Fruit fly (Drosophila melanogaster): Measurements from ENCODE around the gene CG45067.

The CG45067 gene

DNA sequence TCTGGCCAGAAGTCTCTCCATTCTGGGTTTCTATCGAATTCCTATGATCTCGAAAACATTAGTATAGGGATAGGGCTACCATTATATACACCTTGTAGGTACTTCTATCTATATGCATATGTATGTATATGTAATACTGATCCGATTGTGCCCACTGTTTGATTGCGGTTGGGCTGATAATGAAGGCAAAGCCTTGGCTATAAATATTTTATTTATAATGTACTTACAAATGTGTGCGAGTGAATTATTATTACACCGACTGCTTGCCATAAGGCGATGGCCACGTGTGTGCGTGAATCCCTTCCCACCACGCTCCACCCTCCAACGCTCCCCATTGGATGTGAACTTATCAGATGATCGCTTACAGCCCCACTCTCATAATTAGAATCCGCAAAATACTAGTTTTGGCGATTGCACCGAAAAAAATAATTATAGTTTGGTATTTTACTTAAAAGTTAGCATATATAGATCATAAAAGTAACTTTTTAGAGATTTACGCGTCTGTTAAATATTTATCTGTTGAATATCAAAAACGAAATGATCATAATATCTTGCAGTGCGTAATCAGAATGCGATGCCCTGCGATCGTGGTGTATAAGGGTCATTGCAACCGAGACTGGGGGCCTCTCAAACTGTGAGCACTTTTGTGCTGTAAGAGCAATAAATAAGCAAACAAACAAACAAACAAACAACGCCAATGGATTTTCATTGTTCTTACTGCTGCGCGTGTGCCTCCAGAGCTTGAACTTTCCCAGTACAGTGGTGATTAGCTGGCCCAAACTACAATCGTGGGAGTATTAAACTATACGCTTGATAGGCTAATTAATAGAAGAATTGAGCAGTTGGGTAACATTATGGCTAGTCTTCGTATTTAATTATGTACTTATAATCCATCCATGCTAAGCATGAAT is 33.9 kb downstream of the CG45067 start (continued):
- TF ChIP-seq CG12942 (GFP tag; optimal IDR thresholded peaks at IDR 0.05), result no peak
- peak; percentile 77 for TF ChIP-seq crol (GFP tag; IDR thresholded peaks at IDR 0.05)
- TF ChIP-seq Ssrp (tag; optimal IDR thresholded peaks at IDR 0.05), result peak; percentile 20
- no peak for TF ChIP-seq pb (GFP tag; optimal IDR thresholded peaks at IDR 0.05)
- TF ChIP-seq Dip2 (GFP tag; IDR thresholded peaks at IDR 0.05), result no peak
- TF ChIP-seq CG34224 (GFP tag; IDR thresholded peaks at IDR 0.05; ENCODE audit: partially characterized antibody), result no peak
- TF ChIP-seq da (GFP tag; optimal IDR thresholded peaks at IDR 0.05), result no peak
- peak in 1 of 2 experiments; percentile 51 for TF ChIP-seq Pdp1 (GFP tag; optimal IDR thresholded peaks at IDR 0.05)
- no peak for TF ChIP-seq CG2116 (GFP tag; optimal IDR thresholded peaks at IDR 0.05)
- TF ChIP-seq NfI (GFP tag; optimal IDR thresholded peaks at IDR 0.05), result no peak
- TF ChIP-seq cg (GFP tag; optimal IDR thresholded peaks at IDR 0.05), result peak; percentile 49
- peak; percentile 5 for TF ChIP-seq CG8290 (GFP tag; optimal IDR thresholded peaks at IDR 0.05)
- no peak for TF ChIP-seq CG8290 (tag; optimal IDR thresholded peaks at IDR 0.05)
- no peak for TF ChIP-seq CG7357 (GFP tag; IDR thresholded peaks at IDR 0.05)
- no peak for TF ChIP-seq zen (tag; optimal IDR thresholded peaks at IDR 0.05)
- no peak for TF ChIP-seq crp (GFP tag; optimal IDR thresholded peaks at IDR 0.05)
- TF ChIP-seq sisA (GFP tag; IDR thresholded peaks at IDR 0.05), result no peak
- TF ChIP-seq al (GFP tag; IDR thresholded peaks at IDR 0.05), result no peak

DNA sequence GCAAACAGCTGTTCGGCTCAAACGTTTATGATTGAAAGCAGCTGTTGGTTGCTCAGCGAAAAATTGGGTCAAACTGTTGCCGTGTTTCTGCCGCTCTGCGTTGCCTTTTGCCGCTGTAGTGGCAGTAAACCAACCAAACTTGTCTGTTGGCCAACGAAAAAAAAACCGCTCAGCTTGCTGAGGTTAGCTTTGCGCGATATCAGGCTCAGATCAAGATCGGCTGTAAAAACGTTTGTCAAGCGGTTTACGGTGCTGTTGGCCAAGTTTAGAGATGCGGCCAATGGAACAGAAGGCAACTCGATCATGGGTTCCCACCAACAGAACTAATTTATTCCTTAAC is 35.1 kb downstream of the CG45067 start:
- TF ChIP-seq Hmr (GFP tag; optimal IDR thresholded peaks at IDR 0.05), result no peak
- TF ChIP-seq Med (GFP tag), result no peak
- TF ChIP-seq NC2α (GFP tag; optimal IDR thresholded peaks at IDR 0.05), result no peak
- no peak for TF ChIP-seq bbx (GFP tag; IDR thresholded peaks at IDR 0.05; ENCODE audit: partially characterized antibody)
- TF ChIP-seq abd-A (tag; optimal IDR thresholded peaks at IDR 0.05), result peak; percentile 22
- TF ChIP-seq Hey (tag; optimal IDR thresholded peaks at IDR 0.05), result no peak
- TF ChIP-seq NC2β (GFP tag; optimal IDR thresholded peaks at IDR 0.05), result no peak
- TF ChIP-seq ac (GFP tag; optimal IDR thresholded peaks at IDR 0.05), result no peak
- no peak for TF ChIP-seq H15 (GFP tag; IDR thresholded peaks at IDR 0.05)
- TF ChIP-seq CG10209 (GFP tag; optimal IDR thresholded peaks at IDR 0.05), result no peak
- TF ChIP-seq CG9797 (GFP tag; optimal IDR thresholded peaks at IDR 0.05), result no peak
- no peak for TF ChIP-seq CG3163 (GFP tag; optimal IDR thresholded peaks at IDR 0.05)
- TF ChIP-seq pho (GFP tag; optimal IDR thresholded peaks at IDR 0.05), result no peak
- TF ChIP-seq CG6175 (GFP tag; IDR thresholded peaks at IDR 0.05), result peak; percentile 50; the same call in 1 of the 3 replicates
- peak; percentile 70 for TF ChIP-seq sqz (GFP tag; optimal IDR thresholded peaks at IDR 0.05)
- TF ChIP-seq CG16813 (GFP tag; IDR thresholded peaks at IDR 0.05; ENCODE audit: partially characterized antibody), result no peak
- no peak for TF ChIP-seq CG1603 (tag; optimal IDR thresholded peaks at IDR 0.05)
- TF ChIP-seq CG8089 (GFP tag; optimal IDR thresholded peaks at IDR 0.05), result no peak
- TF ChIP-seq ewg (GFP tag; optimal IDR thresholded peaks at IDR 0.05), result no peak
- TF ChIP-seq Adf1 (GFP tag; IDR thresholded peaks at IDR 0.05), result no peak
- no peak for TF ChIP-seq CG10147 (GFP tag; optimal IDR thresholded peaks at IDR 0.05)
- TF ChIP-seq odd (GFP tag; optimal IDR thresholded peaks at IDR 0.05), result no peak
- no peak for TF ChIP-seq ato (GFP tag; IDR thresholded peaks at IDR 0.05; ENCODE audit: partially characterized antibody)
- TF ChIP-seq CG5180 (GFP tag; optimal IDR thresholded peaks at IDR 0.05), result peak; percentile 89
- TF ChIP-seq CG15601 (tag; optimal IDR thresholded peaks at IDR 0.05), result peak; percentile 14
- TF ChIP-seq CG10267 (tag; optimal IDR thresholded peaks at IDR 0.05), result no peak
- TF ChIP-seq nmo (GFP tag; optimal IDR thresholded peaks at IDR 0.05), result no peak
- TF ChIP-seq CG13287 (GFP tag; IDR thresholded peaks at IDR 0.05; ENCODE audit: partially characterized antibody), result peak; percentile 26; the same call in 1 of the 2 replicates
- TF ChIP-seq br (optimal IDR thresholded peaks at IDR 0.05), result no peak
- no peak for TF ChIP-seq Taf1 (GFP tag; IDR thresholded peaks at IDR 0.05)
- no peak for TF ChIP-seq CG15269 (tag; optimal IDR thresholded peaks at IDR 0.05)

Measured in whole organism, embryonic.